Worm (Caenorhabditis elegans) whole organism, L3 larva: ENCODE data around the gene E04F6.9.

ENCODE experiments used
- aly-2 ChIP-seq: fragments of 150-350 bp; optimal IDR thresholded peaks from 2 replicates; lab custom pipeline; 2014; ENCODE audit warnings: missing biosample characterization, missing genetic modification characterization
- daf-12 ChIP-seq: fragments of 150-350 bp; optimal IDR thresholded peaks from 2 replicates; lab custom pipeline; 2014; ENCODE audit warnings: missing biosample characterization, missing genetic modification reagents, missing genetic modification characterization
- fkh-10 ChIP-seq: sonication (generic microtip); optimal IDR thresholded peaks from 2 replicates; lab custom pipeline; 2017; ENCODE audit warnings: missing biosample characterization, missing genetic modification reagents, missing genetic modification characterization
- jun-1 ChIP-seq: fragments of 150-350 bp; optimal IDR thresholded peaks from 2 replicates; lab custom pipeline; 2014; ENCODE audit warnings: missing biosample characterization, missing genetic modification reagents, missing genetic modification characterization
- lin-15B ChIP-seq: fragments of 150-350 bp; optimal IDR thresholded peaks from 2 replicates; lab custom pipeline; 2014; ENCODE audit warnings: missing biosample characterization, missing genetic modification characterization
- mml-1 ChIP-seq: fragments of 150-350 bp; sonication (generic microtip); optimal IDR thresholded peaks from 3 replicates; lab custom pipeline; 2014; ENCODE audit warnings: missing biosample characterization, missing genetic modification characterization
- nfya-1 ChIP-seq: sonication (generic microtip); optimal IDR thresholded peaks from 2 replicates; lab custom pipeline; 2017; ENCODE audit warnings: missing genetic modification characterization, mild to moderate bottlenecking, missing compliant biosample characterization, antibody characterized with exemption, moderate library complexity; ENCODE audit not compliant: insufficient read depth
- nhr-12 ChIP-seq: fragments of 150-350 bp; optimal IDR thresholded peaks from 2 replicates; lab custom pipeline; 2014; ENCODE audit warnings: missing biosample characterization, missing genetic modification characterization
- nhr-28 ChIP-seq: fragments of 150-350 bp; optimal IDR thresholded peaks from 2 replicates; lab custom pipeline; 2014; ENCODE audit warnings: missing biosample characterization, missing genetic modification characterization
- tbx-2 ChIP-seq: sonication (generic microtip); optimal IDR thresholded peaks from 2 replicates; lab custom pipeline; 2016; ENCODE audit warnings: mild to moderate bottlenecking, missing genetic modification characterization, missing compliant biosample characterization
- unc-62 ChIP-seq: fragments of 150-350 bp; sonication (generic microtip); optimal IDR thresholded peaks from 4 replicates; lab custom pipeline; 2014; ENCODE audit warnings: missing biosample characterization, missing genetic modification reagents, missing genetic modification characterization
- zag-1 ChIP-seq: fragments of 150-350 bp; optimal IDR thresholded peaks from 2 replicates; lab custom pipeline; 2014; ENCODE audit warnings: missing biosample characterization, missing genetic modification characterization
- ztf-11 ChIP-seq: fragments of 150-350 bp; optimal IDR thresholded peaks from 2 replicates; lab custom pipeline; 2014; ENCODE audit warnings: missing biosample characterization, missing genetic modification characterization
- ztf-4 ChIP-seq: fragments of 150-350 bp; optimal IDR thresholded peaks from 2 replicates; lab custom pipeline; 2014; ENCODE audit warnings: missing biosample characterization, missing genetic modification characterization

ce11 chrII:7253073-7253472 is 41.1 kb upstream of the E04F6.9 start, which contains the start of gene lsm-4:
- no peak for TF ChIP-seq nhr-12 (tag; lab: Kevin White, UChicago)
- TF ChIP-seq fkh-10 (GFP tag; lab: Kevin White, UChicago): no peak
- no peak for TF ChIP-seq zag-1 (tag; lab: Kevin White, UChicago)
- TF ChIP-seq ztf-4 (tag; lab: Kevin White, UChicago): no peak
- TF ChIP-seq nhr-28 (tag; lab: Kevin White, UChicago): no peak
- no peak for TF ChIP-seq lin-15B (tag; lab: Kevin White, UChicago)
- no peak for TF ChIP-seq aly-2
- no peak for TF ChIP-seq daf-12 (tag; lab: Kevin White, UChicago)
- TF ChIP-seq unc-62 (GFP tag; lab: Kevin White, UChicago): no peak
- no peak for TF ChIP-seq ztf-11 (tag; lab: Kevin White, UChicago)
- no peak for TF ChIP-seq tbx-2 (tag; lab: Kevin White, UChicago)
- no peak for TF ChIP-seq nfya-1 (tag; lab: Kevin White, UChicago)
- TF ChIP-seq mml-1: no peak
- no peak for TF ChIP-seq jun-1
